Fruit fly (Drosophila melanogaster) whole organism, adult: ENCODE data around the gene Prim1.

Experiments
- CG11617 ChIP-seq: fragments of 200-800 bp; sonication (Bioruptor generic); optimal IDR thresholded peaks from 2 replicates; lab custom pipeline; 2017; ENCODE audit warnings: mild to moderate bottlenecking, missing biosample characterization, missing genetic modification reagents, missing genetic modification characterization
- CG12768 ChIP-seq: fragments of 200-800 bp; sonication (Bioruptor generic); optimal IDR thresholded peaks from 2 replicates; lab custom pipeline; 2017; ENCODE audit warnings: missing biosample characterization, missing genetic modification characterization, mild to moderate bottlenecking, moderate library complexity, missing genetic modification reagents
- CG5204 ChIP-seq: fragments of 200-800 bp; sonication (Bioruptor generic); optimal IDR thresholded peaks from 2 replicates; lab custom pipeline; 2016; ENCODE audit warnings: missing biosample characterization, missing genetic modification characterization
- CG7101 ChIP-seq: fragments of 200-800 bp; sonication (Bioruptor generic); optimal IDR thresholded peaks from 2 replicates; lab custom pipeline; 2018; ENCODE audit warnings: missing biosample characterization, mild to moderate bottlenecking, missing genetic modification characterization, moderate library complexity
- Clk ChIP-seq: fragments of 200-800 bp; sonication (Bioruptor generic); optimal IDR thresholded peaks from 2 replicates; lab custom pipeline; 2017; ENCODE audit warnings: missing biosample characterization, missing genetic modification characterization
- Crg-1 ChIP-seq: fragments of 200-800 bp; sonication (Bioruptor generic); optimal IDR thresholded peaks from 2 replicates; lab custom pipeline; 2016; ENCODE audit warnings: missing biosample characterization, missing genetic modification characterization
- Hr96 ChIP-seq: fragments of 200-800 bp; sonication (Bioruptor generic); optimal IDR thresholded peaks from 2 replicates; lab custom pipeline; 2016; ENCODE audit warnings: missing biosample characterization, missing genetic modification characterization
- Mnt ChIP-seq: fragments of 200-800 bp; sonication (Bioruptor generic); optimal IDR thresholded peaks from 2 replicates; lab custom pipeline; 2016; ENCODE audit warnings: missing biosample characterization, mild to moderate bottlenecking, missing genetic modification characterization
- bab1 ChIP-seq: fragments of 200-800 bp; sonication (Bioruptor generic); optimal IDR thresholded peaks from 3 replicates; lab custom pipeline; 2019; ENCODE audit warnings: missing biosample characterization, mild to moderate bottlenecking, missing genetic modification characterization, moderate library complexity
- cic ChIP-seq: fragments of 200-800 bp; sonication (Bioruptor generic); optimal IDR thresholded peaks from 2 replicates; lab custom pipeline; 2017; ENCODE audit warnings: missing biosample characterization, mild to moderate bottlenecking, missing genetic modification characterization, moderate library complexity
- kay ChIP-seq: fragments of 200-800 bp; sonication (Bioruptor generic); peaks from one replicate; lab custom pipeline; 2016; ENCODE audit warnings: missing biosample characterization, missing genetic modification characterization, borderline replicate concordance
- ovo ChIP-seq: fragments of 200-800 bp; sonication (Bioruptor generic); optimal IDR thresholded peaks from 2 replicates; lab custom pipeline; 2016; ENCODE audit warnings: missing biosample characterization, missing genetic modification characterization

DNA sequence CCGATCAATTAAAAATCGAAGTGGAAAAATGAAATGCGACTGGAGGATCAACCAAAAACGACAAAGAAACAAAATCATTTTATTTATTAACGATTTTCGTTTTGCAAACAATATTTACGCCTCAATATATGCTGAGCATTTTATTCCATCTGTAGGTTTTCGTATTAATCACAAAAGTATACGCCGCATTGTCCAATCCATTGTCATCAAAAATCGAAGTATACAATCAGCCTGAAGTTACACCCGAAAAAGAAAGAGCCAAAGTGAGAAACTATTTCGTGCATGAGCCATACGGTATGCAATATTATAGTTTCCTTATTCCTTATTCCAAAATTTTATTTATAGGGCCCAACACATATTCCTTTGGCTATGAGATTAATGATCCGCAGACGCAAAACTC lies 11.1 kb upstream of the Prim1 start:
- TF ChIP-seq kay (GFP tag; lab: Kevin White, UChicago) (no peak), CG7101 (tag; lab: Kevin White, UChicago) (no peak), Hr96 (GFP tag; lab: Kevin White, UChicago) (no peak), CG11617 (GFP tag; lab: Kevin White, UChicago) (no peak), bab1 (no peak), CG12768 (no peak), Clk (GFP tag; lab: Kevin White, UChicago) (no peak), cic (no peak), CG5204 (GFP tag; lab: Kevin White, UChicago) (no peak), Mnt (no peak), ovo (no peak), Crg-1 (GFP tag; lab: Kevin White, UChicago) (no peak)
